Worm (Caenorhabditis elegans) whole organism, late embryonic: ENCODE data around the gene srj-44.

Source experiments
- ceh-22 ChIP-seq: sonication (generic microtip); optimal IDR thresholded peaks from 2 replicates; lab custom pipeline; 2017; ENCODE audit warnings: missing biosample characterization, missing genetic modification characterization
- hlh-15 ChIP-seq: sonication (generic microtip); optimal IDR thresholded peaks from 2 replicates; lab custom pipeline; 2016; ENCODE audit warnings: missing genetic modification characterization, missing compliant biosample characterization
- hlh-30 ChIP-seq: sonication (generic microtip); optimal IDR thresholded peaks from 2 replicates; lab custom pipeline; 2017; ENCODE audit warnings: antibody characterized with exemption, missing genetic modification characterization, missing compliant biosample characterization; ENCODE audit not compliant: insufficient read depth
- nfya-1 ChIP-seq: sonication (generic microtip); optimal IDR thresholded peaks from 2 replicates; lab custom pipeline; 2017; ENCODE audit warnings: missing genetic modification characterization, mild to moderate bottlenecking, missing compliant biosample characterization, antibody characterized with exemption, moderate library complexity
- pqm-1 ChIP-seq: sonication (generic microtip); optimal IDR thresholded peaks from 2 replicates; lab custom pipeline; 2016; ENCODE audit warnings: missing genetic modification characterization, missing compliant biosample characterization
- sox-4 ChIP-seq: sonication (generic microtip); optimal IDR thresholded peaks from 2 replicates; lab custom pipeline; 2017; ENCODE audit warnings: mild to moderate bottlenecking, missing genetic modification characterization, inconsistent platforms, missing compliant biosample characterization
- ztf-16 ChIP-seq: sonication (generic microtip); optimal IDR thresholded peaks from 2 replicates; lab custom pipeline; 2017; ENCODE audit warnings: missing genetic modification characterization, missing compliant biosample characterization

DNA sequence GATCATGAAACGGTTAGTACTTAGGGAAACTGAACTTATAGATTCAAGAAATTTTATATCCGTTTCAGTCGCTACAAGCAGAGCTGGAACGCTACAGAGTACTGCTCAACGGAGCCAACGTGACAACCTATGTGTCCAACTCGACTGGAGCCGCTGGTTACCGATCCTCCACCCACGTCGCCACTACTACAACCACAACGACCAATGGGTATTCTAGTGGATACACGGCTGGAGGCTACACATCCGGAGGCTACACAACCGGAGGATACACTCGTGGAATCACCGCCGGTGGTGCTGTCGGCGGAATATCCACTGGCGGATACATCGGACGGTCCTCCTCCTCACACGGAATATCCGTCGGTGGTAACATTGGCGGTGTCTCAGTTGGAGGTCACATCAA is 37.4 kb upstream of the srj-44 start:
- TF ChIP-seq hlh-15 (tag; lab: Kevin White, UChicago): no peak
- no peak for TF ChIP-seq pqm-1 (tag; lab: Kevin White, UChicago)
- no peak for TF ChIP-seq hlh-30 (tag; lab: Kevin White, UChicago)
- TF ChIP-seq ceh-22 (tag; lab: Kevin White, UChicago): no peak
- TF ChIP-seq nfya-1 (tag; lab: Kevin White, UChicago): no peak
- no peak for TF ChIP-seq sox-4 (tag; lab: Kevin White, UChicago)
- no peak for TF ChIP-seq ztf-16
